Worm (Caenorhabditis elegans): ENCODE data around the gene C49C8.5.

The C49C8.5 gene

DNA sequence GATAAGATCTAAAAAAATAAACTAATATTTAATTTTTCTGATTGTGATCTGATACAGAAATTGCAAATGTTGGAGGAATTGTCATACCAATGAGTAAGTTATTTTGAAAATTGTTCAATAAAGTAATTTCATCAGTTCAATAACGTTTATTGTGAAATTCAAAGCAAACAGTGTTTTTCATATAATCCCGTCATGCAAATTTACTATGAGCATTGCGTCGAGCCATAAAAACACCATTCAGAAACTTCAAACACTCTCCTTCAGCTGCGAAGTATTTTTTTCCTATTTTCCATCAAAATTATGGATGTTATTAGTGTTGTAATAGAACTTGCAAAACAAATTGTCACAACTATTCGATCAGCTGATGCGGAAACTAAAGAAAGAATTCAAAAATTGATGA, 1.6 kb downstream of the C49C8.5 start, which contains the start of gene C49C8.8:
TSS of gene C49C8.8 (plus strand) at position 301 of the 400 bp plus-strand sequence.
- no peak for TF ChIP-seq fkh-10 (GFP tag; optimal IDR thresholded peaks at IDR 0.05)
- no peak for TF ChIP-seq nhr-85 (tag)
- TF ChIP-seq ceh-90 (tag; optimal IDR thresholded peaks at IDR 0.05): no peak
- TF ChIP-seq C04F5.9 (tag; optimal IDR thresholded peaks at IDR 0.05): no peak
- no peak for TF ChIP-seq sup-37 (GFP tag; optimal IDR thresholded peaks at IDR 0.05)
- no peak for TF ChIP-seq mab-9 (GFP tag; IDR thresholded peaks at IDR 0.05)
- TF ChIP-seq tbx-2 (tag; optimal IDR thresholded peaks at IDR 0.05): no peak
- TF ChIP-seq rnt-1 (tag; optimal IDR thresholded peaks at IDR 0.05): no peak
- TF ChIP-seq lin-14 (GFP tag; optimal IDR thresholded peaks at IDR 0.05): no peak
- no peak for TF ChIP-seq ces-1 (GFP tag; optimal IDR thresholded peaks at IDR 0.05)
- TF ChIP-seq unc-30 (tag; optimal IDR thresholded peaks at IDR 0.05): no peak
- TF ChIP-seq aha-1 (tag; optimal IDR thresholded peaks at IDR 0.05): no peak
- TF ChIP-seq hpl-2 (GFP tag; optimal IDR thresholded peaks at IDR 0.05): no peak
- no peak for TF ChIP-seq fos-1 (tag; optimal IDR thresholded peaks at IDR 0.05)
- no peak for TF ChIP-seq zag-1 (tag; optimal IDR thresholded peaks at IDR 0.05)
- no peak for TF ChIP-seq ceh-88 (GFP tag; IDR thresholded peaks at IDR 0.05)
- no peak for TF ChIP-seq nhr-47 (tag; optimal IDR thresholded peaks at IDR 0.05)
- no peak for TF ChIP-seq lsy-2 (tag; optimal IDR thresholded peaks at IDR 0.05)
- no peak for TF ChIP-seq blmp-1 (tag; optimal IDR thresholded peaks at IDR 0.05)

DNA sequence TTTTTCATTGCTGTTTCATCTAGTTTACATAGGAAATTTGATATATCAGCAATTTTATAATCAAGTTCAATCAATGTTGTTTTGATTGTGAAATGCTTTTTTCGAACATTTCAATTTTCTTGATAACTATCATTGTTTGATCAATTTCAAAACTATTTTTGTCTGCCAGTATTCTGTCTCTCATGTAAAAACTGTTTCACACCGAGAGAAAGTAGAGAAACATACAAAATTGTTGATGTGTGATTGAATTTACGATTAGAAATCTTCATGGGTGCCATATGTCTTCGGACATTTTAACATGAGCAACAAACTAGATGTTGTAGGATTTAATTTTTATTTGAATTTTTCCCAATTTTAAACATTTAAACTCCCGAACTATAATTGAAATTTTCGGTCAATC, 2.8 kb downstream of the C49C8.5 start, which contains the start of gene C49C8.2:
TSS of gene C49C8.2 (plus strand) at position 393 of the 400 bp plus-strand sequence.
- TF ChIP-seq nhr-85 (tag): peak; percentile 20
- TF ChIP-seq zip-4 (GFP tag; optimal IDR thresholded peaks at IDR 0.05): no peak
- no peak for TF ChIP-seq nhr-237 (tag; optimal IDR thresholded peaks at IDR 0.05)
- peak in 1 of 2 experiments; percentile 30 for TF ChIP-seq lsy-2 (tag; optimal IDR thresholded peaks at IDR 0.05)
- peak; percentile 45 for TF ChIP-seq dsc-1 (tag; optimal IDR thresholded peaks at IDR 0.05)
- TF ChIP-seq blmp-1 (tag; optimal IDR thresholded peaks at IDR 0.05): peak; percentile 19
- no peak for TF ChIP-seq zag-1 (tag; optimal IDR thresholded peaks at IDR 0.05)
- TF ChIP-seq lin-35 (GFP tag; optimal IDR thresholded peaks at IDR 0.05): peak in 1 of 2 experiments; percentile 48
- peak in 1 of 2 experiments; percentile 29 for TF ChIP-seq efl-1 (optimal IDR thresholded peaks at IDR 0.05)
- TF ChIP-seq efl-1 (GFP tag; optimal IDR thresholded peaks at IDR 0.05 in 1 of 2): no peak
- no peak for TF ChIP-seq hlh-17 (GFP tag; optimal IDR thresholded peaks at IDR 0.05; ENCODE audit: borderline replicate concordance)
- no peak for TF ChIP-seq nhr-12 (tag; optimal IDR thresholded peaks at IDR 0.05)
- peak; percentile 19 for TF ChIP-seq mep-1 (tag; optimal IDR thresholded peaks at IDR 0.05)

DNA sequence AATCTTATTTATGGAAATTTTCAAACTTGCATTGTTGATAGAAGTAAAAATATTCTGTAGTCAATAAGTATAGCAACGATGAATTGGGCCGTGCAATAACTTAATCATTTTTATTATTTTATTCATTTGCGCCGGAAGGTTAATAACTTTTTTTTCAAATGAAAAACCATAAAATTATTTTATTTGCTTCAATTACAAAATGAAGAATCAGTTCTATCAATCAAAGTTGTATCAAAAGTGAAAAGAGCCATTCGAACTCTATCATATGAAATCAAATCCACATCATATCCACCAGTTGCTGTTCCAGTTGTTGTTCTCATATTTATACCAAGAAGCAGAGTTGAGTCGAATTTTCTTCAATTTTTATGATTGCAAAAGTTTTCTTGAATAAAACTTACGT, 5.0 kb downstream of the C49C8.5 start, which contains the start of gene cyp-33E1:
TSS of gene cyp-33E1 (minus strand) at position 101 of the 400 bp plus-strand sequence.
- TF ChIP-seq C04F5.9 (tag; optimal IDR thresholded peaks at IDR 0.05): no peak
- TF ChIP-seq efl-1 (optimal IDR thresholded peaks at IDR 0.05): no peak
- TF ChIP-seq efl-1 (GFP tag; optimal IDR thresholded peaks at IDR 0.05 in 1 of 2): peak in 1 of 2 experiments; percentile 48

DNA sequence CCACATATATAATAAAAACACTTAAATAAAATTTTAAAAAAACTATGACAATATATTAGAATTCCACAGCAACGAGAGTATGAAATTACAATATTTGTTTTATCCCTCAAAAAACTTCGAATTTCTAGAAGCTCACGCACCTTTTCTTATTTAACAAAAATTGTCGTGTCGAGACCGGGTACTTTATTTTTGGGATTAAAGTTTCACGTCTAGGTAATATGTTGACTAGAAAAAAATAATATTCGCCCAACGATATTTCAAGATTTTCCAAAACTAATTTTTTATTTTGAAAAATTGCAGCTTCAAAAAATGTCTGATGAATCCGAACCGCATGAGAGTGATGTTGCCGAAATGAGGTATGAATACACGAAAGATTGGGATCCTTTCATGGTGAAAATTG, 9.0 kb downstream of the C49C8.5 start, which contains the start of gene C49C8.3:
TSS of gene C49C8.3 (plus strand) at position 301 of the 400 bp plus-strand sequence.
- no peak for TF ChIP-seq sptf-1 (tag; optimal IDR thresholded peaks at IDR 0.05)
- no peak for TF ChIP-seq unc-62 (GFP tag; optimal IDR thresholded peaks at IDR 0.05)
- no peak for TF ChIP-seq unc-86 (tag; optimal IDR thresholded peaks at IDR 0.05)
- TF ChIP-seq ama-1 (optimal IDR thresholded peaks at IDR 0.05): no peak
- no peak for TF ChIP-seq lin-39 (tag; optimal IDR thresholded peaks at IDR 0.05)
- no peak for TF ChIP-seq pqm-1 (tag; optimal IDR thresholded peaks at IDR 0.05)
- TF ChIP-seq sup-37 (GFP tag; optimal IDR thresholded peaks at IDR 0.05): no peak
- TF ChIP-seq dsc-1 (tag; optimal IDR thresholded peaks at IDR 0.05): no peak
- no peak for TF ChIP-seq jun-1 (tag; optimal IDR thresholded peaks at IDR 0.05)
- no peak for TF ChIP-seq blmp-1 (tag; optimal IDR thresholded peaks at IDR 0.05)
- no peak for TF ChIP-seq hlh-17 (GFP tag; optimal IDR thresholded peaks at IDR 0.05; ENCODE audit: borderline replicate concordance)
- TF ChIP-seq tlp-1 (tag; optimal IDR thresholded peaks at IDR 0.05): no peak
- TF ChIP-seq ztf-11 (tag; optimal IDR thresholded peaks at IDR 0.05): no peak
- TF ChIP-seq pag-3 (tag; optimal IDR thresholded peaks at IDR 0.05; ENCODE audit: borderline replicate concordance, insufficient read depth): no peak
- TF ChIP-seq lin-15B (tag; optimal IDR thresholded peaks at IDR 0.05): no peak

Measured in whole organism, L1 larva.